Worm (Caenorhabditis elegans): ENCODE measurements around the gene irk-1.

irk-1 gene

ce11 chrX:6819135-6819534 is 41.2 kb upstream of the irk-1 start:
- TF ChIP-seq unc-62 (GFP tag; optimal IDR thresholded peaks at IDR 0.05 in 1 of 2) (peak in 1 of 2 experiments; percentile 94), unc-62 (tag; optimal IDR thresholded peaks at IDR 0.05) (no peak), nhr-76 (tag; optimal IDR thresholded peaks at IDR 0.05) (no peak)

DNA sequence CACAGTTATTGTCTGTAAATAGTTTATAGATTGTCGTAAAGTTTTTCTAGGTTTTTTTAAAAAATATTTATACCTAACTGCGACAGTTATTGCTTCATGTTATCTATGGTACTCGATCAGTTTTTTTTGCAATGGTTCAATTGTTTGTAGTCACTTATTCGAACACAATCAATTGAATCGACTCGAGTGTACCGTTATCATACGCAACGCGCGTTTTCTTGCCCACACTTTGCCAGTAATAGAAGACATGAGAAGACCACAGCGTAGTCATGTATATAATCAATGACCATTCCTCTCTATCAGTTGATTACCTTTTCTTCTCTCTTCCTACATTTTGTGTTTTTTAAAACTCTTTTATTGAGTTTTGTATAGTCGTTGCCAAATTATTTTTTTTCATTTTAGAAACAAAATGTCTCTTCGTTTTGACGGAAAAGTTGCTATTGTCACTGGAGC is 40.1 kb upstream of the irk-1 start, which contains the start of gene dhs-28:
Gene dhs-28, plus strand, starts transcription at position 403 of the 453 bp plus-strand sequence.
- TF ChIP-seq T20F7.1 (GFP tag; optimal IDR thresholded peaks at IDR 0.05) (peak; percentile 30), Y105C5A.15 (GFP tag; IDR thresholded peaks at IDR 0.05) (no peak), mxl-3 (GFP tag; optimal IDR thresholded peaks at IDR 0.05) (peak; percentile 14), daf-16 (GFP tag; optimal IDR thresholded peaks at IDR 0.05) (no peak), daf-16 (tag; optimal IDR thresholded peaks at IDR 0.05) (peak; percentile 96), ztf-7 (tag; optimal IDR thresholded peaks at IDR 0.05) (no peak), dmd-6 (GFP tag; IDR thresholded peaks at IDR 0.05) (peak; percentile 69), tra-1 (GFP tag; IDR thresholded peaks at IDR 0.05) (no peak), hlh-30 (tag; optimal IDR thresholded peaks at IDR 0.05; ENCODE audit: insufficient read depth) (peak; percentile 82), daf-19 (GFP tag; conservative IDR thresholded peaks at IDR 0.05) (no peak), nhr-10 (tag; optimal IDR thresholded peaks at IDR 0.05) (peak; percentile 42), nhr-102 (tag; optimal IDR thresholded peaks at IDR 0.05) (peak; percentile 6), unc-62 (GFP tag; optimal IDR thresholded peaks at IDR 0.05 in 1 of 2) (no peak), unc-62 (tag; optimal IDR thresholded peaks at IDR 0.05) (no peak), dpl-1 (GFP tag; optimal IDR thresholded peaks at IDR 0.05) (no peak), nhr-42 (GFP tag; IDR thresholded peaks at IDR 0.05) (no peak), dve-1 (tag; optimal IDR thresholded peaks at IDR 0.05; ENCODE audit: insufficient read depth) (peak; percentile 45), pqm-1 (tag; optimal IDR thresholded peaks at IDR 0.05) (peak; percentile 44), ceh-20 (GFP tag; IDR thresholded peaks at IDR 0.05) (no peak), mes-2 (tag; optimal IDR thresholded peaks at IDR 0.05; ENCODE audit: poor library complexity, severe bottlenecking) (peak; percentile 58), lsy-2 (tag; optimal IDR thresholded peaks at IDR 0.05) (peak in 1 of 2 experiments; percentile 36), jun-1 (tag; optimal IDR thresholded peaks at IDR 0.05) (peak; percentile 20), nhr-28 (tag; optimal IDR thresholded peaks at IDR 0.05) (peak; percentile 98), mdl-1 (tag; optimal IDR thresholded peaks at IDR 0.05) (peak in 1 of 2 experiments; percentile 60), nhr-48 (tag; optimal IDR thresholded peaks at IDR 0.05) (peak; percentile 71), mep-1 (tag; optimal IDR thresholded peaks at IDR 0.05) (peak; percentile 47), aha-1 (tag) (peak; percentile 87), hlh-11 (tag; optimal IDR thresholded peaks at IDR 0.05) (peak; percentile 71)

ce11 chrX:6813025-6813424 is 35.1 kb upstream of the irk-1 start:
- no peak for TF ChIP-seq mdl-1 (tag; optimal IDR thresholded peaks at IDR 0.05)
- no peak for TF ChIP-seq fkh-10 (GFP tag; optimal IDR thresholded peaks at IDR 0.05)
- TF ChIP-seq nhr-6 (tag; optimal IDR thresholded peaks at IDR 0.05) = no peak
- TF ChIP-seq hif-1 (tag; optimal IDR thresholded peaks at IDR 0.05) = no peak
- peak; percentile 96 for TF ChIP-seq aha-1 (tag)

ce11 chrX:6808640-6809039 is 30.7 kb upstream of the irk-1 start:
- TF ChIP-seq ztf-11 (tag; optimal IDR thresholded peaks at IDR 0.05) (no peak), dmd-6 (GFP tag; IDR thresholded peaks at IDR 0.05) (peak; percentile 65), R02D3.7 (tag; optimal IDR thresholded peaks at IDR 0.05) (no peak), snpc-4 (tag; optimal IDR thresholded peaks at IDR 0.05) (no peak), pqm-1 (tag; optimal IDR thresholded peaks at IDR 0.05) (peak; percentile 26), tag-97 (GFP tag; IDR thresholded peaks at IDR 0.05) (no peak), spr-1 (tag; optimal IDR thresholded peaks at IDR 0.05) (no peak), zfp-2 (tag; optimal IDR thresholded peaks at IDR 0.05) (no peak), Y48G9A.11 (GFP tag; IDR thresholded peaks at IDR 0.05) (no peak), lin-39 (tag; optimal IDR thresholded peaks at IDR 0.05) (no peak), set-16 (GFP tag; IDR thresholded peaks at IDR 0.05) (no peak), ceh-44 (GFP tag; IDR thresholded peaks at IDR 0.05) (no peak), madf-5 (GFP tag; IDR thresholded peaks at IDR 0.05) (no peak), zip-2 (tag; optimal IDR thresholded peaks at IDR 0.05) (no peak), lir-3 (tag; optimal IDR thresholded peaks at IDR 0.05) (no peak), nhr-11 (tag; optimal IDR thresholded peaks at IDR 0.05) (no peak), aha-1 (tag) (peak; percentile 52), unc-130 (GFP tag; optimal IDR thresholded peaks at IDR 0.05) (no peak), ztf-7 (tag; optimal IDR thresholded peaks at IDR 0.05) (no peak), nhr-76 (tag; optimal IDR thresholded peaks at IDR 0.05) (no peak), dmd-8 (GFP tag; IDR thresholded peaks at IDR 0.05) (no peak), F44E2.7 (GFP tag; IDR thresholded peaks at IDR 0.05) (no peak)

Data from whole organism, L4 larva.